Fruit fly (Drosophila melanogaster) whole organism, pupa: ENCODE measurements around the gene sqh.

Source experiments
- CG10348 ChIP-seq: fragments of 200-800 bp; sonication (Bioruptor generic); IDR thresholded peaks from 2 replicates; pipeline ENCODE4 v1.3.6; 2022; ENCODE audit warnings: missing biosample characterization, missing genetic modification characterization
- CG12605 ChIP-seq: fragments of 200-800 bp; sonication (Bioruptor generic); IDR thresholded peaks from 2 replicates; pipeline ENCODE4 v1.3.6; 2022; ENCODE audit warnings: missing biosample characterization, missing genetic modification characterization
- CG13204 ChIP-seq: fragments of 200-800 bp; sonication (Bioruptor generic); optimal IDR thresholded peaks from 2 replicates; lab custom pipeline; 2018; ENCODE audit warnings: missing biosample characterization, mild to moderate bottlenecking, missing genetic modification characterization, moderate library complexity
- CG14655 ChIP-seq: fragments of 200-800 bp; sonication (Bioruptor generic); optimal IDR thresholded peaks from 3 replicates; lab custom pipeline; 2017; ENCODE audit warnings: mild to moderate bottlenecking, missing biosample characterization, missing genetic modification reagents, missing genetic modification characterization
- CG15710 ChIP-seq: fragments of 200-800 bp; sonication (Bioruptor generic); optimal IDR thresholded peaks from 2 replicates; lab custom pipeline; 2018; ENCODE audit warnings: missing biosample characterization, mild to moderate bottlenecking, missing genetic modification characterization, moderate library complexity
- CG17806 ChIP-seq: fragments of 200-800 bp; sonication (Bioruptor generic); optimal IDR thresholded peaks from 2 replicates; lab custom pipeline; 2018; ENCODE audit warnings: missing biosample characterization, mild to moderate bottlenecking, missing genetic modification characterization, moderate library complexity
- CG32121 ChIP-seq: fragments of 200-800 bp; sonication (Bioruptor generic); IDR thresholded peaks from 2 replicates; pipeline ENCODE4 v1.3.6; 2022; ENCODE audit warnings: missing biosample characterization, missing genetic modification characterization
- CG34367 ChIP-seq: fragments of 200-800 bp; sonication (Bioruptor generic); optimal IDR thresholded peaks from 2 replicates; lab custom pipeline; 2018; ENCODE audit warnings: missing biosample characterization, mild to moderate bottlenecking, missing genetic modification characterization
- CG4496 ChIP-seq: fragments of 200-800 bp; sonication (Bioruptor generic); IDR thresholded peaks from 3 replicates; pipeline ENCODE4 v1.3.6; 2022; ENCODE audit warnings: missing biosample characterization, missing genetic modification characterization
- CG8159 ChIP-seq: fragments of 200-800 bp; sonication (Bioruptor generic); optimal IDR thresholded peaks from 3 replicates; lab custom pipeline; 2018; ENCODE audit warnings: missing biosample characterization, mild to moderate bottlenecking, missing genetic modification characterization, moderate library complexity
- CG8301 ChIP-seq: fragments of 200-800 bp; sonication (Bioruptor generic); optimal IDR thresholded peaks from 2 replicates; lab custom pipeline; 2018; ENCODE audit warnings: missing biosample characterization, mild to moderate bottlenecking, missing genetic modification characterization
- CG9948 ChIP-seq: fragments of 200-800 bp; sonication (Bioruptor generic); optimal IDR thresholded peaks from 2 replicates; lab custom pipeline; 2018; ENCODE audit warnings: missing biosample characterization, mild to moderate bottlenecking, missing genetic modification characterization, moderate library complexity
- D1 ChIP-seq: fragments of 200-800 bp; sonication (Bioruptor generic); optimal IDR thresholded peaks from 2 replicates; lab custom pipeline; 2018; ENCODE audit warnings: missing biosample characterization, mild to moderate bottlenecking, missing genetic modification characterization, moderate library complexity
- EcR ChIP-seq: fragments of 200-800 bp; sonication (Bioruptor generic); optimal IDR thresholded peaks from 3 replicates; lab custom pipeline; 2019; ENCODE audit warnings: missing biosample characterization, missing genetic modification characterization, mild to moderate bottlenecking, moderate library complexity, missing genetic modification reagents
- Ets98B ChIP-seq: fragments of 200-800 bp; sonication (Bioruptor generic); IDR thresholded peaks from 2 replicates; pipeline ENCODE4 v1.3.6; 2022; ENCODE audit warnings: missing biosample characterization, missing genetic modification characterization
- Pif1A ChIP-seq: fragments of 200-800 bp; sonication (Bioruptor generic); optimal IDR thresholded peaks from 3 replicates; lab custom pipeline; 2016; ENCODE audit warnings: missing biosample characterization, missing genetic modification characterization
- Pif1B ChIP-seq: fragments of 200-800 bp; sonication (Bioruptor generic); optimal IDR thresholded peaks from 3 replicates; lab custom pipeline; 2016; ENCODE audit warnings: missing biosample characterization, missing genetic modification characterization
- Snoo ChIP-seq: fragments of 200-800 bp; sonication (Bioruptor generic); optimal IDR thresholded peaks from 3 replicates; lab custom pipeline; 2017; ENCODE audit warnings: missing biosample characterization, mild to moderate bottlenecking, missing genetic modification characterization, inconsistent platforms
- fd96Ca ChIP-seq: fragments of 200-800 bp; sonication (Bioruptor generic); IDR thresholded peaks from 3 replicates; pipeline ENCODE4 v1.3.6; 2022; ENCODE audit warnings: missing biosample characterization, missing genetic modification characterization
- gl ChIP-seq: fragments of 200-800 bp; sonication (Bioruptor generic); optimal IDR thresholded peaks from 2 replicates; lab custom pipeline; 2018; ENCODE audit warnings: missing biosample characterization, mild to moderate bottlenecking, missing genetic modification characterization
- rn ChIP-seq: fragments of 200-800 bp; sonication (Bioruptor generic); IDR thresholded peaks from 2 replicates; pipeline ENCODE4 v1.3.6; 2022; ENCODE audit warnings: missing biosample characterization, missing genetic modification characterization

The sqh gene

dm6 chrX:6201459-6201858 lies 23.5 kb downstream of the sqh start:
- TF ChIP-seq D1 (tag; lab: Kevin White, UChicago) (no peak), rn (GFP tag; lab: Robert Waterston, UW) (no peak)
- TF ChIP-seq, all 21 proteins: peak for 0

- TF ChIP-seq CG4496 (GFP tag; lab: Robert Waterston, UW) (no peak), EcR (GFP tag; lab: Kevin White, UChicago) (no peak), CG8159 (no peak), D1 (tag; lab: Kevin White, UChicago) (no peak), CG17806 (tag; lab: Kevin White, UChicago) (no peak), CG15710 (tag; lab: Kevin White, UChicago) (no peak), rn (GFP tag; lab: Robert Waterston, UW) (no peak), CG9948 (tag; lab: Kevin White, UChicago) (no peak), gl (tag; lab: Kevin White, UChicago) (no peak), fd96Ca (GFP tag; lab: Robert Waterston, UW) (no peak), CG14655 (no peak), Pif1B (GFP tag; lab: Kevin White, UChicago) (no peak), Snoo (tag; lab: Kevin White, UChicago) (no peak), CG32121 (GFP tag; lab: Robert Waterston, UW) (no peak)
Measured at dm6 chrX:6199791-6200190, 25.1 kb downstream of the sqh start, which contains the start of gene CG43090. CG43090 (minus strand) TSS chrX:6199891.

dm6 chrX:6198554-6198953 lies 26.4 kb downstream of the sqh start, which contains the start of gene CG32751:
CG32751 (minus strand) TSS chrX:6198654.
- TF ChIP-seq CG9948 (tag; lab: Kevin White, UChicago) (no peak), Ets98B (GFP tag; lab: Robert Waterston, UW) (no peak), CG10348 (GFP tag; lab: Robert Waterston, UW) (no peak)
- TF ChIP-seq, all 21 proteins: peak for 0

dm6 chrX:6196339-6196738 lies 28.6 kb downstream of the sqh start, which contains the start of gene CG32750:
CG32750 (minus strand) TSS chrX:6196439.
- TF ChIP-seq Pif1A (GFP tag; lab: Kevin White, UChicago) (no peak), fd96Ca (GFP tag; lab: Robert Waterston, UW) (no peak), CG15710 (tag; lab: Kevin White, UChicago) (no peak), CG8159 (no peak), EcR (GFP tag; lab: Kevin White, UChicago) (no peak), gl (tag; lab: Kevin White, UChicago) (no peak), rn (GFP tag; lab: Robert Waterston, UW) (no peak), CG12605 (GFP tag; lab: Robert Waterston, UW) (no peak), CG10348 (GFP tag; lab: Robert Waterston, UW) (no peak), Pif1B (GFP tag; lab: Kevin White, UChicago) (no peak), CG17806 (tag; lab: Kevin White, UChicago) (no peak), D1 (tag; lab: Kevin White, UChicago) (no peak), CG34367 (no peak), CG13204 (GFP tag; lab: Kevin White, UChicago) (no peak), Snoo (tag; lab: Kevin White, UChicago) (no peak), Ets98B (GFP tag; lab: Robert Waterston, UW) (no peak), CG14655 (no peak), CG32121 (GFP tag; lab: Robert Waterston, UW) (no peak)

dm6 chrX:6193183-6193810 lies 31.6 kb downstream of the sqh start:
- no peak for TF ChIP-seq EcR (GFP tag; lab: Kevin White, UChicago)
- peak; percentile 69 for TF ChIP-seq rn (GFP tag; lab: Robert Waterston, UW)
- TF ChIP-seq D1 (tag; lab: Kevin White, UChicago): peak; percentile 22
- peak; percentile 74 for TF ChIP-seq CG14655
- TF ChIP-seq Snoo (tag; lab: Kevin White, UChicago): no peak
- TF ChIP-seq CG34367: peak; percentile 46
- TF ChIP-seq Pif1A (GFP tag; lab: Kevin White, UChicago): peak; percentile 71
- peak; percentile 91 for TF ChIP-seq CG4496 (GFP tag; lab: Robert Waterston, UW)
- TF ChIP-seq CG12605 (GFP tag; lab: Robert Waterston, UW): peak; percentile 58
- peak; percentile 61 for TF ChIP-seq Pif1B (GFP tag; lab: Kevin White, UChicago)
- TF ChIP-seq CG17806 (tag; lab: Kevin White, UChicago): peak; percentile 66
- peak; percentile 60 for TF ChIP-seq CG8301
- TF ChIP-seq CG15710 (tag; lab: Kevin White, UChicago): peak; percentile 76
- TF ChIP-seq CG10348 (GFP tag; lab: Robert Waterston, UW): peak; percentile 63
- TF ChIP-seq CG9948 (tag; lab: Kevin White, UChicago): peak; percentile 72
- TF ChIP-seq gl (tag; lab: Kevin White, UChicago): peak; percentile 11
- peak; percentile 75 for TF ChIP-seq CG8159
- TF ChIP-seq fd96Ca (GFP tag; lab: Robert Waterston, UW): peak; percentile 84
- no peak for TF ChIP-seq CG13204 (GFP tag; lab: Kevin White, UChicago)
- TF ChIP-seq Ets98B (GFP tag; lab: Robert Waterston, UW): peak; percentile 85
- TF ChIP-seq CG32121 (GFP tag; lab: Robert Waterston, UW): peak; percentile 71

- TF ChIP-seq CG15710 (tag; lab: Kevin White, UChicago) (no peak), CG32121 (GFP tag; lab: Robert Waterston, UW) (no peak)
Measured at dm6 chrX:6192332-6192731, 32.6 kb downstream of the sqh start, which contains the start of gene Ca-alpha1T. Ca-alpha1T (minus strand) TSS chrX:6192483.
